Worm (Caenorhabditis elegans): Measurements from ENCODE around the gene cnnm-5.

DNA sequence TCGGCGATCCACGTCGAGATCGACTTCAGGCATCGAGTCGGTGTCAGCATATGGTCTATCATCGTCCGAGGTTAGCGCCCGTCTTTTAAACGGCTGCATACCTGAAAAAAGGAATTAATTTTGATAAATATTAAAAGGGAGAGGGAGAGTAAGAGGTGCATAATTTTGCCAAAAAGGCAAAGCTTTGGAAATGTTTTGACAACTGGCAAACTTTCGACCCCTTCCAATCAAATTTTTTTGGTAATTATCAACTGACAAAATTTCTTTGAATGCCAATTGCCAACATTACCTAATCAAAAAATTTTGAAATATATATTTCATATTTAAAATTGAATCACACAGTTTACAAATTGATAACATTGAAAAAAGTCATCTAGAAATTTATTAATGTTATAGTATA is 9.4 kb downstream of the cnnm-5 start, which contains the start of gene dpy-27:
- no peak for TF ChIP-seq ets-7 (tag; optimal IDR thresholded peaks at IDR 0.05)
- no peak for TF ChIP-seq ama-1 (optimal IDR thresholded peaks at IDR 0.05)
- TF ChIP-seq ceh-13 (GFP tag; optimal IDR thresholded peaks at IDR 0.05) = no peak

Data from whole organism, early embryonic.